Fruit fly (Drosophila melanogaster): Measurements from ENCODE around the gene Pdf.

Gene Pdf

DNA sequence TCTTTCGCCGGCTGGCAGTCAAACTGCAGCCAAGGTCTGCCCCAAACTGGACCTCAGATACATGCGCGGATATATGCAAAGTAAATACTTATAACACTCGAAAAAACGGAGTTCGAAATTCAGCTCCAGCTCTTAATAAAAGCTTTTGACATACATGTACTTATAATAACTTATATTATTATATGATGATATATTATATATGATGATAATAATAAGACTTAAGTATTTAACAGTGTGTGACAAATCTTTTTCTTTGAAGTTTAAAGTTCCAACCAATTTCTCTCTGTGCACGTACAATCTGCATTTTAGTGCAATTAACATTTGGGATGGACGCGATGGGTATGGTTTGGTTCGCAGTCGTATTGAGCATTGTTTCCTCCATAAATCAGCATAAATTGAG lies 26.3 kb downstream of the Pdf start:
- no peak for TF ChIP-seq EcR (GFP tag; optimal IDR thresholded peaks at IDR 0.05)
- TF ChIP-seq CG8478 (optimal IDR thresholded peaks at IDR 0.05): no peak
- no peak for TF ChIP-seq pan (optimal IDR thresholded peaks at IDR 0.05)
- no peak for TF ChIP-seq usp (GFP tag; optimal IDR thresholded peaks at IDR 0.05)

DNA sequence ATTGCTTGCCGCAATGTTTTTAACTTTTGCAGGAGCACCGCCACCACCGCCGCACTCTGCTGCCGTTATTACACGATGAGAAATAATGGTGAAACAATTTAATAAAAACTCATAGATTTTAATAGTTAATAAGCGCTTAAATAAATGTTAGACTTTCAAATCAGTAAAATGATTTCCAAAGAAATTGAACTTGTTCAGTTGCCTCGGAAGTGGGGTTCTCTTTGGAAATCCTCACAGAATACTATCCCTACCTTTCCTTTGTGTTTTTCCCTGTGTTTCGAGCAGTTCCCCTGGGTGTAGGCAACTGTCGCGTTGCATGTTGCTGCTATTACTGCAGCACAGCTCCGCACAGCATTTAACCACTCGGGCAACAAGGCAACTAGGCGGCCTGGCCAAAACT lies 27.7 kb downstream of the Pdf start:
- TF ChIP-seq psq (optimal IDR thresholded peaks at IDR 0.05) (no peak), CG8478 (optimal IDR thresholded peaks at IDR 0.05) (no peak), EcR (GFP tag; optimal IDR thresholded peaks at IDR 0.05) (no peak), Dll (optimal IDR thresholded peaks at IDR 0.05) (no peak), usp (GFP tag; optimal IDR thresholded peaks at IDR 0.05) (no peak), pan (optimal IDR thresholded peaks at IDR 0.05) (no peak)

DNA sequence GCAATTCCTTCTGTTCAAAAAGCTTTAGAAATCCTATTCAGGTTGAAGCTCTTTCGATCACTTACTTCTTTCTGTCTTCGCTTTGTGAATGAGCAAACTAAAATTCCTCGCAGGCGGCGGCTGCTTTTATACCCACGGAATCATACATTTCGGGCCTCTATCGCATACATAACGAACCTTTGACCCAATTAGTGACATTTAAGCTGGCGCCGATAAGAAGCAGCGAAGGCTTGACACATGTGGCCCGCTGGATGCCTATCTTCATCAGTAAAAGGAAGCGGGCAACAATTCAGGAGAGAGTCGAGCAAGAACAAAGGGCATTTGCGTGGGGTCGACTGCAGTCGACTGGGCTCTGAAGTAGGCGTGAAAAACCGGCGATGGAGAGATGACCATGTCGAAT lies 30.3 kb downstream of the Pdf start, which contains the start of gene CG34291:
Gene CG34291 (minus strand): TSS at position 101 of the 400 bp plus-strand sequence.
- TF ChIP-seq psq (optimal IDR thresholded peaks at IDR 0.05) (no peak), CG8478 (optimal IDR thresholded peaks at IDR 0.05) (no peak), usp (GFP tag; optimal IDR thresholded peaks at IDR 0.05) (no peak), EcR (GFP tag; optimal IDR thresholded peaks at IDR 0.05) (no peak), Dll (optimal IDR thresholded peaks at IDR 0.05) (no peak), pan (optimal IDR thresholded peaks at IDR 0.05) (no peak)

DNA sequence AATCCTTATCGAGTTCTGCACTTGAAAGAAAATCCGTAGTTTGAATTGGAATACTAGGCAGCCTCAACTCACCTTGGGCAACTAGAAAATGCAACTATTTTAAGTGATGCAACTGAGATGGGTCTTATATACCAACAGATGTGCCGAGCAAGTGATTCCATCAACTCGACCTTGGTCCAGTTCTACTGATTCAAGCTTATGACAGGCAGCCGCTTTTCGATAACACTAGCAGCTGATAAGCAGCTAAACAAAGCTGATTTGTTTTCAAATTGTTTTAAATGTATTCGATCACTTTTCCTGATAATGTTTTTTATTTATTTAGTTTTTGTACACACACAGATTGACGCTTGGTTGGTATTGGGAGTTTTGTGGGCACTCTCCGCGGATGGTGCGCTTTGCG lies 30.9 kb downstream of the Pdf start, which contains the start of gene CG6503:
Gene CG6503 (minus strand): TSS at position 101 of the 400 bp plus-strand sequence.
- TF ChIP-seq psq (optimal IDR thresholded peaks at IDR 0.05) (no peak), pan (optimal IDR thresholded peaks at IDR 0.05) (no peak), Dll (optimal IDR thresholded peaks at IDR 0.05) (no peak)

DNA sequence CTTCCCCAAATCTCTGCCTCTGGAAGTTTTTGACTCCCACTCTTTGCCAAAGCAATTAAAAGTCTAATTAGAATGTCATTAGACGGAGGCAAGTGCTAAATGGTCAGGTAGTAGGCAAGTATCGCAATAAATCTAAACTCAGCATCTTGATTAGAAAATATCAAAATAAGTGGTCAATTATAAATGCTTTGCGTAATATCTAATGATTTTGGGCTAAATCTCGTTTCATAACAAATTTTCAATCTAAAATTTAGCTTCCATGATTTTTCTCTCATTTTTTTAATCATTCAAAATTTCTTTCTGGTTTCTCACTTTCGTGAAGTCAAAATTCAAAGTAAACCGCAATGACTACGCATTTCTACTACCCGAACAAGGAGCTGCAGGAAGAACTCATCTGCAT lies 42.2 kb downstream of the Pdf start, which contains the start of gene Ald2:
Gene Ald2 (plus strand): TSS at position 301 of the 400 bp plus-strand sequence.
- TF ChIP-seq usp (GFP tag; optimal IDR thresholded peaks at IDR 0.05): no peak
- no peak for TF ChIP-seq Dll (optimal IDR thresholded peaks at IDR 0.05)
- TF ChIP-seq psq (optimal IDR thresholded peaks at IDR 0.05): no peak
- no peak for TF ChIP-seq pan (optimal IDR thresholded peaks at IDR 0.05)
- TF ChIP-seq CG8478 (optimal IDR thresholded peaks at IDR 0.05): no peak
- no peak for TF ChIP-seq EcR (GFP tag; optimal IDR thresholded peaks at IDR 0.05)

DNA sequence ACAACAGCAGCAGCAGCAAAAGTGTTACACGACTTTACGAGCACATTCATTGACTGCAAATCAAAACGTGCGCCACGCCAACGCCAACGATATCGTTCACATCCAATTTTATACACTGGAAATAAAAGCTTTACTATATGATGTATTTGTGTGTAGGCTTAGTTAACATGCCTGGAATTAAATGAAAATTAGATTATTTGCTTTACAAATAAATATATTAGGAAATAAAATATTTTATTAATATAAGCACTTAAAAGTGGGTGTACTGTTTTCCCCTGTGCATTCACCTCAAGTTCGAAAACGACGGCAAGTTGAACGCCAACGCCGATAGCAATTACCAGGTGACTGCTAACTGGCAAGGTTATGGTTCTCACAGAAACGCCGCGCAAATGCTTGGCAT lies 46.2 kb downstream of the Pdf start:
- no peak for TF ChIP-seq Dll (optimal IDR thresholded peaks at IDR 0.05)

Measured in whole organism.